Worm (Caenorhabditis elegans) whole organism, L1 larva: ENCODE results near the gene Y71H2B.5.

Source experiments
- aly-2 ChIP-seq: fragments of 150-350 bp; optimal IDR thresholded peaks from 2 replicates; lab custom pipeline; 2014; ENCODE audit warnings: missing biosample characterization, missing genetic modification characterization
- nhr-237 ChIP-seq: fragments of 150-350 bp; optimal IDR thresholded peaks from 2 replicates; lab custom pipeline; 2014; ENCODE audit warnings: missing biosample characterization, missing genetic modification characterization

ce11 chrIII:2563033-2563656, 44.7 kb upstream of the Y71H2B.5 start:
- TF ChIP-seq nhr-237 (tag; lab: Kevin White, UChicago) (no peak), aly-2 (tag; lab: Kevin White, UChicago) (no peak)
